Fruit fly (Drosophila melanogaster) whole organism, embryonic: ENCODE results near the gene Cpr64Ad.

Experiments
- ATbp ChIP-seq: fragments of 200-800 bp; sonication (Bioruptor generic); optimal IDR thresholded peaks from 2 replicates; lab custom pipeline; 2017; ENCODE audit warnings: missing biosample characterization, mild to moderate bottlenecking, missing genetic modification characterization, missing genetic modification reagents
- Ada2b ChIP-seq: fragments of 200-800 bp; sonication (Bioruptor generic); IDR thresholded peaks from 2 replicates; pipeline ENCODE4 v1.3.6; 2022; ENCODE audit warnings: missing biosample characterization, missing genetic modification characterization
- Adf1 ChIP-seq: fragments of 200-800 bp; sonication (Bioruptor generic); IDR thresholded peaks from 2 replicates; pipeline ENCODE4 v1.3.6; 2022; ENCODE audit warnings: missing biosample characterization, missing genetic modification characterization
- Atf6 ChIP-seq: fragments of 200-800 bp; sonication (Bioruptor generic); IDR thresholded peaks from 2 replicates; pipeline ENCODE4 v1.3.6; 2022; ENCODE audit warnings: missing biosample characterization, missing genetic modification characterization
- BtbVII ChIP-seq: fragments of 200-800 bp; sonication (Bioruptor generic); optimal IDR thresholded peaks from 3 replicates; lab custom pipeline; 2017; ENCODE audit warnings: missing biosample characterization, mild to moderate bottlenecking, missing genetic modification characterization
- CG10147 ChIP-seq: fragments of 200-800 bp; sonication (Bioruptor generic); optimal IDR thresholded peaks from 2 replicates; lab custom pipeline; 2019; ENCODE audit warnings: missing biosample characterization, mild to moderate bottlenecking, missing genetic modification characterization, moderate library complexity
- CG10209 ChIP-seq: fragments of 200-800 bp; sonication (Bioruptor generic); optimal IDR thresholded peaks from 3 replicates; lab custom pipeline; 2017; ENCODE audit warnings: missing biosample characterization, mild to moderate bottlenecking, missing genetic modification characterization, missing genetic modification reagents
- CG12942 ChIP-seq: fragments of 200-800 bp; sonication (Bioruptor generic); optimal IDR thresholded peaks from 3 replicates; lab custom pipeline; 2016; ENCODE audit warnings: missing biosample characterization, missing genetic modification characterization
- CG1832 ChIP-seq: fragments of 200-800 bp; sonication (Bioruptor generic); optimal IDR thresholded peaks from 2 replicates; lab custom pipeline; 2017; ENCODE audit warnings: missing biosample characterization, mild to moderate bottlenecking, missing genetic modification characterization, inconsistent platforms
- CG33213 ChIP-seq: fragments of 200-800 bp; sonication (Bioruptor generic); optimal IDR thresholded peaks from 3 replicates; lab custom pipeline; 2016; ENCODE audit warnings: missing biosample characterization, missing genetic modification characterization
- CG3995 ChIP-seq: fragments of 200-800 bp; sonication (Bioruptor generic); optimal IDR thresholded peaks from 3 replicates; lab custom pipeline; 2016; ENCODE audit warnings: missing biosample characterization, missing genetic modification characterization
- CG42726 ChIP-seq: fragments of 200-800 bp; sonication (Bioruptor generic); IDR thresholded peaks from 2 replicates; pipeline ENCODE4 v1.3.6; 2022; ENCODE audit warnings: missing biosample characterization, missing genetic modification characterization; ENCODE audit not compliant: partially characterized antibody
- CG4328 ChIP-seq: fragments of 200-800 bp; sonication (Bioruptor generic); optimal IDR thresholded peaks from 3 replicates; lab custom pipeline; 2017; ENCODE audit warnings: missing biosample characterization, missing genetic modification reagents, missing genetic modification characterization
- CG4424 ChIP-seq: fragments of 200-800 bp; sonication (Bioruptor generic); optimal IDR thresholded peaks from 3 replicates; lab custom pipeline; 2016; ENCODE audit warnings: missing biosample characterization, missing genetic modification characterization
- CG6791 ChIP-seq: fragments of 200-800 bp; sonication (Bioruptor generic); IDR thresholded peaks from 3 replicates; pipeline ENCODE4 v1.3.6; 2022; ENCODE audit warnings: missing biosample characterization, missing genetic modification characterization; ENCODE audit not compliant: partially characterized antibody
- CG7745 ChIP-seq: fragments of 200-800 bp; sonication (Bioruptor generic); optimal IDR thresholded peaks from 2 replicates; lab custom pipeline; 2018; ENCODE audit warnings: missing biosample characterization, mild to moderate bottlenecking, missing genetic modification characterization, moderate library complexity
- CG7987 ChIP-seq: fragments of 200-800 bp; sonication (Bioruptor generic); optimal IDR thresholded peaks from 2 replicates; lab custom pipeline; 2018; ENCODE audit warnings: missing biosample characterization, mild to moderate bottlenecking, missing genetic modification characterization, moderate library complexity
- CG8089 ChIP-seq: fragments of 200-800 bp; sonication (Bioruptor generic); optimal IDR thresholded peaks from 3 replicates; lab custom pipeline; 2016; ENCODE audit warnings: missing biosample characterization, missing genetic modification characterization
- CG8924 ChIP-seq: fragments of 200-800 bp; optimal IDR thresholded peaks from 3 replicates; lab custom pipeline; 2019; ENCODE audit warnings: missing biosample characterization, mild to moderate bottlenecking, missing genetic modification characterization, moderate library complexity
- CG9437 ChIP-seq: fragments of 200-800 bp; sonication (Bioruptor generic); optimal IDR thresholded peaks from 2 replicates; lab custom pipeline; 2018; ENCODE audit warnings: missing biosample characterization, mild to moderate bottlenecking, missing genetic modification characterization
- CTCF ChIP-seq: fragments of 200-800 bp; sonication (Bioruptor generic); optimal IDR thresholded peaks from 2 replicates; lab custom pipeline; 2017; ENCODE audit warnings: missing biosample characterization, mild to moderate bottlenecking, missing genetic modification characterization, moderate library complexity
- CrebB ChIP-seq: fragments of 200-800 bp; sonication (Bioruptor generic); optimal IDR thresholded peaks from 3 replicates; lab custom pipeline; 2018; ENCODE audit warnings: missing biosample characterization, mild to moderate bottlenecking, missing genetic modification characterization
- D ChIP-seq, 2 experiments: fragments of 200-800 bp in 1 of 2; fragments of >200 bp in 1 of 2; sonication (Bioruptor generic) in 1 of 2; optimal IDR thresholded peaks; 2 replicates in 1 of 2; 3 replicates in 1 of 2; lab custom pipeline; 2017; ENCODE audit warnings: mild to moderate bottlenecking in 1 of 2, missing biosample characterization in 1 of 2, missing genetic modification characterization in 1 of 2, missing genetic modification reagents in 1 of 2
- Deaf1 ChIP-seq: fragments of 200-800 bp; optimal IDR thresholded peaks from 3 replicates; lab custom pipeline; 2019; ENCODE audit warnings: missing biosample characterization, mild to moderate bottlenecking, missing genetic modification characterization, moderate library complexity
- E2f2 ChIP-seq: fragments of 200-800 bp; sonication (Bioruptor generic); IDR thresholded peaks from 2 replicates; pipeline ENCODE4 v1.3.6; 2022; ENCODE audit warnings: missing biosample characterization, missing genetic modification characterization
- Eip74EF ChIP-seq, 2 experiments: fragments of 200-800 bp in 1 of 2; fragments of >200 bp in 1 of 2; sonication (Bioruptor generic) in 1 of 2; optimal IDR thresholded peaks; 2 replicates each; lab custom pipeline; 2017 to 2019; ENCODE audit warnings: missing biosample characterization in 2 of 2, missing genetic modification characterization in 2 of 2, mild to moderate bottlenecking in 1 of 2, moderate library complexity in 1 of 2
- HLH3B ChIP-seq: fragments of 200-800 bp; sonication (Bioruptor generic); IDR thresholded peaks from 2 replicates; pipeline ENCODE4 v1.3.6; 2022; ENCODE audit warnings: missing biosample characterization, missing genetic modification characterization
- MTF-1 ChIP-seq: fragments of 200-800 bp; sonication (Bioruptor generic); optimal IDR thresholded peaks from 2 replicates; lab custom pipeline; 2018; ENCODE audit warnings: missing biosample characterization, mild to moderate bottlenecking, missing genetic modification characterization, borderline replicate concordance
- Med ChIP-seq: fragments of 200-800 bp; sonication (Bioruptor generic); peaks from one replicate; lab custom pipeline; 2016; ENCODE audit warnings: missing biosample characterization, missing genetic modification characterization, mild to moderate bottlenecking, inconsistent platforms, moderate library complexity
- NK7.1 ChIP-seq: fragments of 200-800 bp; sonication (Bioruptor generic); optimal IDR thresholded peaks from 3 replicates; lab custom pipeline; 2016; ENCODE audit warnings: missing biosample characterization, missing genetic modification characterization
- Poxn ChIP-seq: fragments of 200-800 bp; sonication (Bioruptor generic); IDR thresholded peaks from 2 replicates; pipeline ENCODE4 v1.3.6; 2022; ENCODE audit warnings: missing biosample characterization, missing genetic modification characterization
- Sox100B ChIP-seq: fragments of 200-800 bp; sonication (Bioruptor generic); optimal IDR thresholded peaks from 3 replicates; lab custom pipeline; 2018; ENCODE audit warnings: missing biosample characterization, mild to moderate bottlenecking, missing genetic modification characterization
- cg ChIP-seq: fragments of 200-800 bp; sonication (Bioruptor generic); optimal IDR thresholded peaks from 3 replicates; lab custom pipeline; 2019; ENCODE audit warnings: missing biosample characterization, mild to moderate bottlenecking, missing genetic modification characterization, moderate library complexity
- dmrt99B ChIP-seq: fragments of 200-800 bp; sonication (Bioruptor generic); optimal IDR thresholded peaks from 2 replicates; lab custom pipeline; 2018; ENCODE audit warnings: missing biosample characterization, mild to moderate bottlenecking, missing genetic modification characterization, moderate library complexity
- fd102C ChIP-seq: fragments of 200-800 bp; sonication (Bioruptor generic); optimal IDR thresholded peaks from 2 replicates; lab custom pipeline; 2018; ENCODE audit warnings: missing biosample characterization, mild to moderate bottlenecking, missing genetic modification characterization, moderate library complexity
- fu2 ChIP-seq: fragments of 200-800 bp; sonication (Bioruptor generic); optimal IDR thresholded peaks from 2 replicates; lab custom pipeline; 2016; ENCODE audit warnings: missing biosample characterization, missing genetic modification characterization
- gcm2 ChIP-seq: fragments of 200-800 bp; sonication (Bioruptor generic); optimal IDR thresholded peaks from 2 replicates; lab custom pipeline; 2016; ENCODE audit warnings: missing biosample characterization, missing genetic modification characterization
- hth ChIP-seq: fragments of >200 bp; optimal IDR thresholded peaks from 2 replicates; lab custom pipeline; 2017; ENCODE audit warnings: inconsistent platforms
- luna ChIP-seq: fragments of 200-800 bp; sonication (Bioruptor generic); optimal IDR thresholded peaks from 2 replicates; lab custom pipeline; 2016; ENCODE audit warnings: missing biosample characterization, missing genetic modification characterization
- odd ChIP-seq: fragments of 200-800 bp; sonication (Bioruptor generic); optimal IDR thresholded peaks from 2 replicates; lab custom pipeline; 2017; ENCODE audit warnings: missing biosample characterization, mild to moderate bottlenecking, missing genetic modification characterization
- peb ChIP-seq: fragments of 200-800 bp; sonication (Bioruptor generic); IDR thresholded peaks from 2 replicates; pipeline ENCODE4 v1.3.6; 2022; ENCODE audit warnings: missing biosample characterization, missing genetic modification characterization
- pros ChIP-seq: fragments of 200-800 bp; sonication (Bioruptor generic); optimal IDR thresholded peaks from 3 replicates; lab custom pipeline; 2019; ENCODE audit warnings: missing biosample characterization, mild to moderate bottlenecking, missing genetic modification characterization, moderate library complexity
- pzg ChIP-seq: fragments of 200-800 bp; sonication (Bioruptor generic); optimal IDR thresholded peaks from 3 replicates; lab custom pipeline; 2018; ENCODE audit warnings: missing biosample characterization, mild to moderate bottlenecking, missing genetic modification characterization, moderate library complexity
- schlank ChIP-seq: fragments of 200-800 bp; sonication (Bioruptor generic); optimal IDR thresholded peaks from 2 replicates; lab custom pipeline; 2018; ENCODE audit warnings: missing biosample characterization, mild to moderate bottlenecking, missing genetic modification characterization
- sens ChIP-seq: fragments of 200-800 bp; sonication (Bioruptor generic); peaks from one replicate; lab custom pipeline; 2016; ENCODE audit warnings: missing biosample characterization, missing genetic modification characterization
- sima ChIP-seq: fragments of 200-800 bp; sonication (Bioruptor generic); optimal IDR thresholded peaks from 2 replicates; lab custom pipeline; 2016; ENCODE audit warnings: missing biosample characterization, missing genetic modification characterization
- tgo ChIP-seq: fragments of 200-800 bp; sonication (Bioruptor generic); IDR thresholded peaks from 3 replicates; pipeline ENCODE4 v1.3.6; 2022; ENCODE audit warnings: missing biosample characterization, missing genetic modification characterization
- tll ChIP-seq, 2 experiments: fragments of 200-800 bp in 1 of 2; fragments of >200 bp in 1 of 2; sonication (Bioruptor generic) in 1 of 2; optimal IDR thresholded peaks; 2 replicates each; lab custom pipeline; 2017 to 2019; ENCODE audit warnings: missing biosample characterization in 2 of 2, missing genetic modification characterization in 2 of 2, mild to moderate bottlenecking in 1 of 2, moderate library complexity in 1 of 2
- twi ChIP-seq: fragments of 200-800 bp; optimal IDR thresholded peaks from 2 replicates; lab custom pipeline; 2019; ENCODE audit warnings: missing biosample characterization, mild to moderate bottlenecking, missing genetic modification characterization, moderate library complexity
- unc-4 ChIP-seq: fragments of 200-800 bp; sonication (Bioruptor generic); IDR thresholded peaks from 2 replicates; pipeline ENCODE4 v1.3.6; 2022; ENCODE audit warnings: missing biosample characterization, missing genetic modification characterization; ENCODE audit not compliant: partially characterized antibody

The Cpr64Ad gene

DNA sequence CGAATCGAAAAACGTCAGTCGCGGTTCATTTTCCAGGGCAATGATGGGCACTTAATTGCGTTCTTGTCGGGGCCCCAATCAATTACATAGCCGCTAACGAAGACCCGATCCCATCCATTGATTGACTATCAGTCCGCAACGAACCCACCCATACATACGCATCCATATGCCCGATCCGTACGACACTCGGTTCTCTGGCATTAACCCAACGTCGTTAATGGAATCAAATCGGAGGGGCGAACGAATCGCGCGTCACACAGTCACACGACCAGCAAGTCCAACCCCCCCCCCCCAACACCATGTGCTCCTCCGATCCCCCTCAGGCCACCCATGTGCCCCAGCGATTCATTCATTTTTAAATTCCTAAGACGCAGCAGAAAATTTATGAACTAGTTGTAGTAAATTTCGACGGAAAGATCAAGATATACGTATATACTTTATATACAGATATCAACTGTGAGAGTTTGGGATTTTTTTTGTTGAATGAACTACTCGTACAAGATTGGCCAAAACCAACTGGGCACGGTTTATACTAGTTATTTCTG is 6.1 kb downstream of the Cpr64Ad start (continued):
- TF ChIP-seq CG1832 = no peak
- TF ChIP-seq dmrt99B (tag; lab: Kevin White, UChicago) = no peak
- no peak for TF ChIP-seq peb (GFP tag; lab: Robert Waterston, UW)
- TF ChIP-seq BtbVII (GFP tag; lab: Kevin White, UChicago) = peak; percentile 35
- TF ChIP-seq NK7.1 (GFP tag; lab: Kevin White, UChicago) = no peak
- TF ChIP-seq CG7987 (GFP tag; lab: Kevin White, UChicago) = peak; percentile 35
- TF ChIP-seq Ada2b (GFP tag; lab: Robert Waterston, UW) = no peak
- no peak for TF ChIP-seq Poxn (GFP tag; lab: Robert Waterston, UW)
- no peak for TF ChIP-seq fd102C
- TF ChIP-seq CTCF = no peak
- TF ChIP-seq Eip74EF (GFP tag; optimal IDR thresholded peaks at IDR 0.05; lab: Kevin White, UChicago) = no peak
- peak; percentile 30 for TF ChIP-seq Med (GFP tag; lab: Kevin White, UChicago)
- 0 out of 2 replicates have a peak, but pooled peaks have one; percentile 15 for TF ChIP-seq E2f2
- no peak for TF ChIP-seq hth (lab: Kevin White, UChicago)
- no peak for TF ChIP-seq HLH3B (GFP tag; lab: Robert Waterston, UW)
- no peak for TF ChIP-seq MTF-1
- TF ChIP-seq tgo (GFP tag; lab: Robert Waterston, UW) = no peak
- no peak for TF ChIP-seq Sox100B
- no peak for TF ChIP-seq CG8924
- peak; percentile 54 for TF ChIP-seq Adf1 (GFP tag; lab: Robert Waterston, UW)
- TF ChIP-seq CG33213 (GFP tag; lab: Kevin White, UChicago) = no peak
- peak; percentile 97 for TF ChIP-seq Deaf1 (tag; lab: Kevin White, UChicago)
- TF ChIP-seq gcm2 = no peak
- TF ChIP-seq CG42726 (GFP tag; lab: Robert Waterston, UW) = no peak
- peak; percentile 48 for TF ChIP-seq schlank (tag; lab: Kevin White, UChicago)
- TF ChIP-seq fu2 (GFP tag; lab: Kevin White, UChicago) = no peak
- TF ChIP-seq Atf6 = no peak
- TF ChIP-seq D (optimal IDR thresholded peaks at IDR 0.05; lab: Kevin White, UChicago) = no peak
- TF ChIP-seq D (GFP tag; optimal IDR thresholded peaks at IDR 0.05; lab: Kevin White, UChicago) = no peak
- peak; percentile 34 for TF ChIP-seq twi (tag; lab: Kevin White, UChicago)
- TF ChIP-seq CG10147 = no peak
- TF ChIP-seq CG3995 (GFP tag; lab: Kevin White, UChicago) = no peak
- TF ChIP-seq pzg (GFP tag; lab: Kevin White, UChicago) = no peak
- peak; percentile 79 for TF ChIP-seq pros
- no peak for TF ChIP-seq CG9437
- TF ChIP-seq sima (GFP tag; lab: Kevin White, UChicago) = no peak
- no peak for TF ChIP-seq sens (GFP tag; lab: Kevin White, UChicago)
- peak; percentile 19 for TF ChIP-seq CG7745 (tag; lab: Kevin White, UChicago)
- TF ChIP-seq luna (GFP tag; lab: Kevin White, UChicago) = no peak
- no peak for TF ChIP-seq CG8089
- peak; percentile 0 for TF ChIP-seq odd (GFP tag; lab: Kevin White, UChicago)
- no peak for TF ChIP-seq ATbp (GFP tag; lab: Kevin White, UChicago)
- no peak for TF ChIP-seq CG10209 (GFP tag; lab: Kevin White, UChicago)
- TF ChIP-seq CG6791 (GFP tag; lab: Robert Waterston, UW) = 0 out of 3 replicates have a peak, but pooled peaks have one; percentile 33
- TF ChIP-seq tll (GFP tag; optimal IDR thresholded peaks at IDR 0.05; lab: Kevin White, UChicago) = no peak
- TF ChIP-seq CG4424 = no peak
- TF ChIP-seq CG12942 (GFP tag; lab: Kevin White, UChicago) = no peak
- no peak for TF ChIP-seq unc-4 (GFP tag; lab: Robert Waterston, UW)
- peak; percentile 70 for TF ChIP-seq cg (GFP tag; lab: Kevin White, UChicago)
- TF ChIP-seq CG4328 (GFP tag; lab: Kevin White, UChicago) = peak; percentile 45
- TF ChIP-seq CrebB (tag; lab: Kevin White, UChicago) = peak; percentile 37
